Worm (Caenorhabditis elegans) whole organism, L4/young adult: ENCODE data around the gene F38B6.2.

Experiments
- W03F9.2 ChIP-seq: fragments of 150-350 bp; optimal IDR thresholded peaks from 2 replicates; lab custom pipeline; 2014; ENCODE audit warnings: missing biosample characterization, missing genetic modification characterization
- dao-5 ChIP-seq: sonication (generic microtip); optimal IDR thresholded peaks from 2 replicates; lab custom pipeline; 2016; ENCODE audit warnings: missing genotype, missing genetic modification characterization, moderate library complexity, missing compliant biosample characterization
- him-1 ChIP-seq: sonication (generic microtip); optimal IDR thresholded peaks from 2 replicates; lab custom pipeline; 2016; ENCODE audit warnings: missing genotype, missing genetic modification reagents, missing genetic modification characterization, missing compliant biosample characterization

F38B6.2 gene

DNA sequence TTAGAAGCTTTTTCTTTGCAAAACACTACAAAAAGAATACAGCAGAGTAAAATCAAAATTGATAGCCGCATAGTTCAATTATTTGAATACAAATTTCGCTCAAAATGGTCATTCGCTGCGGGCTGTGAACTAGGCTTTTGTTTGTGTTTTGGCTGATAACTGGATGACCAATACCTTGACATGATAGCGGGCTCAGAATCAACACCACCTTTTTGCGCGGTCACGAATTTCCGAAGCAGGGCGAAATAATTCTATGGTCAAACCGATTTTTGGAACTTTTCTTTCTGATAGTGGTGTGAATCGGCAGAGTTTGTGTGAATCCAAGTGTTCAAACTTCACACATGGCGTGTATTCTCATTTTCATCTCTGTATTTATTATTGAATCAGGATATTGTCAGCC lies at the start of gene F38B6.2, which contains the start of gene F38B6.7:
Gene F38B6.2 (plus strand): TSS at position 267 of the 400 bp plus-strand sequence.
Gene F38B6.7 (minus strand): TSS at position 101 of the 400 bp plus-strand sequence.
- TF ChIP-seq dao-5 (tag; lab: Kevin White, UChicago) (no peak), him-1 (no peak), W03F9.2 (tag; lab: Kevin White, UChicago) (no peak)

DNA sequence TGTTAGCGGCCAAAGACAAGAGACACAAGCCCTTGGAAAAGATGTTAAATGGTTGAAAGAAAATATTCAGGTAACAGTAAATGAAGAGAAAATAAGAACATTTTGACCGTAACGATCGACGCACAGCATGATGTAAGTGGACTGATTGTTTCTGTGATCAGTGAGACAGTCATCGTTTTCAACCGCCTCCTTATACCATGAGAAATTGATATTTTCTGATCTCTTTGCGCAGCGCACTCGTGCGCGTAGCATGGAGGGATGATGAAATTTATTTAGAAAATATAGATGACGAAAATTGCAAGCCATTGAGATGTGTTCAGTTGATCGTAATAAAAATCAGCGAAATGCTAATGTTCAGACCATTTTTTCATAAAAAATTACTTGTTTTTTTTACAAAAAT lies 48.8 kb upstream of the F38B6.2 start:
- TF ChIP-seq him-1: no peak
- no peak for TF ChIP-seq W03F9.2 (tag; lab: Kevin White, UChicago)
- no peak for TF ChIP-seq dao-5 (tag; lab: Kevin White, UChicago)

DNA sequence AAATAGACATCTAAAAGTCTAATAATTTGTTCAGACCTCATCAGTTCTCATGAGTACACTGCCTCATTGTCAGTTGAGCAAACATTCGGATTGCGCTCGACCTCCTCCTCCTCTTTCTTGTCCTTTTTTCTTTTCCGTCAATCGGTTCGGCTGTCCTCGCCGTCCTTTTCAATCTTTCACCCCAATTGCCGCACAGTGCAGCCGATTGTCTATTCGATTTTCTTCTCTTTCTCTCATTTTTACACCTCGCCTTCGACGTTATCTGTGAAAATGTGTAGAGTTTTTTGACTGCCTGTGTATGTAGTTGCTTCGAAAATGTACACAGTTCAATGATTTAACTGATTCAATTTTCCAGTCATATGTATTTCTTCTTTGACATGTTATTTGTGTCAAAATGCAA lies 45.2 kb upstream of the F38B6.2 start:
- TF ChIP-seq dao-5 (tag; lab: Kevin White, UChicago) (no peak), him-1 (no peak), W03F9.2 (tag; lab: Kevin White, UChicago) (no peak)

DNA sequence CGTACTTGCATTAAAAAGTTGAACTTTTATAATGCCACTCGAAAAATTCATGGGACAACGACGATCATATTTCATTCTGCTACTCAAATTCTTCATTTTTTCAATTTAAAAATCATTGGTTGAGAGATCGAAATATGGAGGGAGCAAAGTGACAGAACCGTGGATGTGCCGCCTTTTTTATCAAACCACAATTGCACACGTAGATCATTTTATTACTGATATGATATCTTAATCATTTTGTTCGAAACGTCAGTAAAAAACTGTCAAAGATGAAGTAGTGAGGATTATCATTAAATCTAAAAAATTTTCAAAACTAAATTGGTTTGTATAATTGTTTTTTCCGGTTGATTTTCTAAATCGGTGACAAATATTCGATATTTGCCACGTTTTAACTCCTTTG lies 44.2 kb upstream of the F38B6.2 start:
- TF ChIP-seq him-1: no peak
- no peak for TF ChIP-seq W03F9.2 (tag; lab: Kevin White, UChicago)
- TF ChIP-seq dao-5 (tag; lab: Kevin White, UChicago): no peak

DNA sequence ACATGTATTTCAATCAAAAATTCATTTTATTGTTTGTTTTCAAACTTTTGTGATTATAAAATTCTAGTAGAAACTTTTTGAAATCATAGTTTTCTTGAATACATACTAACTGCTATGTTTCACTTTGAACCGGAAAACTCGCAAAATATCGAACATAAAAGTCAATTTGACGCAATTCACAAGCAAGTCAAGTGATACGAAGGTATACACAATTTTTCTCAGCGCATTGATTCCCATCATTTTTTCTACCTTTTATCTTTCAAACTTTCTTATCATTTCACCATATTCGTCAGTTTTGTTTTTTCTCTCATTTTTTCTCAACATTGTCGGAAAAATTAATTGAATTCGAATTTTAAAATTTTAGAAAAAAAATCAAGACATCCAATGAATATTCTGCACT lies 43.2 kb upstream of the F38B6.2 start, which contains the start of gene nhr-173:
Gene nhr-173 (plus strand): TSS at position 366 of the 400 bp plus-strand sequence.
- TF ChIP-seq W03F9.2 (tag; lab: Kevin White, UChicago) (no peak), him-1 (no peak), dao-5 (tag; lab: Kevin White, UChicago) (no peak)

ce11 chrX:6656251-6656650 lies 42.1 kb upstream of the F38B6.2 start:
- no peak for TF ChIP-seq dao-5 (tag; lab: Kevin White, UChicago)
- TF ChIP-seq W03F9.2 (tag; lab: Kevin White, UChicago): no peak
- TF ChIP-seq him-1: no peak

- TF ChIP-seq W03F9.2 (tag; lab: Kevin White, UChicago) (no peak), dao-5 (tag; lab: Kevin White, UChicago) (no peak)
These were observed 41.6 kb upstream of the F38B6.2 start for ce11 chrX:6656770-6657169.

DNA sequence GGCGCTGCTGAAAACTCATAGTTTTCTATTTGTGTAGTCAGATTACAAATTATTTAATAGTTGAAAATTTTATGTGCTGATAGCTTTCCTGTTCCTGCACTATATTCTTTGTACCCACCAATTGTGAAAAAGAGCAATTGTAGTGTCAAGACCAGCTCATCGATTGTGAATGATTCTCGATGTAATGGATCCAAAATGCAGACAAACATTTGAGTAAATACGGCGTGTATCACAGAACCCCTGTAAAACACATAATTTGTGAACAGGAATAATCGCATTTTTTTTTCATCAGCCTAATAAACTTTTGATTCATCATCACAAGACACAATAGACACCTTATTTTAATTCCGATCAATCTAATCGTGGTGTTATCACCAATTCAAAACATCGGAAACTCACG lies 36.1 kb upstream of the F38B6.2 start:
- no peak for TF ChIP-seq W03F9.2 (tag; lab: Kevin White, UChicago)
- TF ChIP-seq him-1: no peak
- TF ChIP-seq dao-5 (tag; lab: Kevin White, UChicago): no peak

- no peak for TF ChIP-seq W03F9.2 (tag; lab: Kevin White, UChicago)
- TF ChIP-seq him-1: no peak
- no peak for TF ChIP-seq dao-5 (tag; lab: Kevin White, UChicago)
These were observed 34.4 kb upstream of the F38B6.2 start for ce11 chrX:6663780-6664437.

DNA sequence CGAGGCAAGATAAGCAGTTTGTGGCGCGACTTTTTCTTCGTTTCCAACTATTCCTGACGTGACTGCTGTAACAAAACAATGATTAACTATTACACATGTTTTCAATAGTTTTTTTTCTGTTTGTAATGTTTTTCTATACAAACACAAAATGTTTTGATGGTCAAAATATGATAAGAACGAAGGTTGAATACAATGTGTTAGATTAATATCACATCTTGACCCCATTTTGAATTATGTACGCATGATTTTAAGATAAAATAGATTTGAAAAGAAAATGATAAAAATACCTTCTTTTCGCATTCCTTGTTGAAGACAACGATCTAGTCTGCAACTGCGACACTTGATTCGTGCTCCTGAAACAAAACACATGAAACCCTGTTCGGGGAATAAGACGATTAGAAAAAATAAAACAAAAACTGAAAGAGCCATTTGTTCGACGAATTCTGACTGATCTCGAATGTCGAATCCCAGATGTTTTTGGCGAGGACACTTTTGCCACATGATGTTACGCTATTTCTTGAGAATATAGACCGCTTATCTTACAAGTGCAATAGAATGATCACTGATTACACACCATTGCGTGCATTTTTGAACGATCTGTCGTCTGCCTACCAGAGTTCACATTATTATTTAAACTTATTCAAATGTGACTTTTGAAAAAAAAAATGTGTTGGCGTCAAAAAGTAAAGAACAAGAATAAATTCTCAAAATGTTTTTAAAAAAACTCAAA lies 33.0 kb upstream of the F38B6.2 start:
- TF ChIP-seq him-1 (no peak), dao-5 (tag; lab: Kevin White, UChicago) (no peak), W03F9.2 (tag; lab: Kevin White, UChicago) (no peak)

- no peak for TF ChIP-seq dao-5 (tag; lab: Kevin White, UChicago)
- no peak for TF ChIP-seq him-1
- no peak for TF ChIP-seq W03F9.2 (tag; lab: Kevin White, UChicago)
These were observed 30.9 kb upstream of the F38B6.2 start for ce11 chrX:6667468-6667867.

ce11 chrX:6668911-6669310 lies 29.4 kb upstream of the F38B6.2 start, which contains the start of gene nhr-137:
Gene nhr-137 (minus strand): TSS chrX:6669011.
- TF ChIP-seq dao-5 (tag; lab: Kevin White, UChicago) (no peak), W03F9.2 (tag; lab: Kevin White, UChicago) (no peak), him-1 (no peak)

DNA sequence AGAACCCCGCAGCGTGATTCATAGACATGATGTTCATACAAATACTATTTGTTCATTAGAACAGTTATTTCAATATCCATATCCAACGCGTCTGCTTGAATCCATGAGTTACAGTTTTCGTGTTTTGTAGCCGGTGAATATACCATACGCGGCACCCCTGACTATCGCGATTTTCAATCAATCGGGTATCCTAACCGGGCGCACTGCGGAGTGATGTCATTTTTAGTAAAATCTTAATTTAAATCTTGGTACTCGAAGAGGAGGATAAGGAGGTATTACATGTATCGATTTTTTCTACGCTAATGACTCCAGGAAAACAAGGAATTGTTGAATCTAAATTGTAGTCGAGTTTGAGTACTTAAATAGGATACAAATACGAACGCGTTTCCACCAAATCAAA lies 29.0 kb upstream of the F38B6.2 start:
- no peak for TF ChIP-seq dao-5 (tag; lab: Kevin White, UChicago)
- TF ChIP-seq W03F9.2 (tag; lab: Kevin White, UChicago): no peak
- no peak for TF ChIP-seq him-1

DNA sequence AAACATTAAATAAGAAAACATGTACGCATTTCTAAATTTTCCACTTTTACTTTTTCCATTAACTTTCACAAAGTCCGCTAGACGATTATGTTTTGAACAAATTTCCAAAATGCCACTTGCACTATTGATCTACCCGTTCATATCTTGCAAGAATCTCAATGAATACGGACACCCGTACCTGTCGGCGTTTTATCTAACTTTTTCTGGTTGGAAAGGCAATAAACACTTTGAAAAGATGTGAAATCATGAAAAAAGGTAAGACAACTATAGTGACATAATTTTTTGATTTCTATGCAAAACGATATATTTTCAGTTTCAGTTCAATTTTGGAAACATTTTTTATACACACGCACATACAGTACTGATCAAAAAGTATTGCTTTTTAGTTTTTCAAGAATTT lies 26.6 kb upstream of the F38B6.2 start:
- TF ChIP-seq dao-5 (tag; lab: Kevin White, UChicago) (no peak), W03F9.2 (tag; lab: Kevin White, UChicago) (no peak), him-1 (no peak)
